Fruit fly (Drosophila melanogaster) whole organism, embryonic: ENCODE data around the gene HUWE1.

Experiments
- BEAF-32 ChIP-seq: fragments of 200-800 bp; sonication (Bioruptor generic); optimal IDR thresholded peaks from 3 replicates; lab custom pipeline; 2017; ENCODE audit warnings: missing biosample characterization, missing genetic modification characterization, mild to moderate bottlenecking, moderate library complexity, missing genetic modification reagents
- C15 ChIP-seq: fragments of 200-800 bp; sonication (Bioruptor generic); IDR thresholded peaks from 3 replicates; pipeline ENCODE4 v1.3.6; 2022; ENCODE audit warnings: missing biosample characterization, missing genetic modification characterization
- CG10274 ChIP-seq: fragments of 200-800 bp; sonication (Bioruptor generic); optimal IDR thresholded peaks from 3 replicates; lab custom pipeline; 2017; ENCODE audit warnings: missing biosample characterization, mild to moderate bottlenecking, missing genetic modification characterization
- CG11398 ChIP-seq: fragments of 200-800 bp; sonication (Bioruptor generic); optimal IDR thresholded peaks from 2 replicates; lab custom pipeline; 2016; ENCODE audit warnings: missing biosample characterization, missing genetic modification characterization
- CG14441 ChIP-seq: fragments of 200-800 bp; sonication (Bioruptor generic); IDR thresholded peaks from 2 replicates; pipeline ENCODE4 v1.3.6; 2022; ENCODE audit warnings: missing biosample characterization, missing genetic modification characterization
- CG14860 ChIP-seq: fragments of 200-800 bp; sonication (Bioruptor generic); IDR thresholded peaks from 3 replicates; pipeline ENCODE4 v1.3.6; 2022; ENCODE audit warnings: missing biosample characterization, missing genetic modification characterization; ENCODE audit not compliant: partially characterized antibody
- CG17328 ChIP-seq: fragments of 200-800 bp; sonication (Bioruptor generic); IDR thresholded peaks from 2 replicates; pipeline ENCODE4 v1.3.6; 2022; ENCODE audit warnings: missing biosample characterization, missing genetic modification characterization
- CG17361 ChIP-seq: fragments of 200-800 bp; sonication (Bioruptor generic); IDR thresholded peaks from 3 replicates; pipeline ENCODE4 v1.3.6; 2022; ENCODE audit warnings: missing biosample characterization, missing genetic modification characterization
- CG31224 ChIP-seq: fragments of 200-800 bp; sonication (Bioruptor generic); IDR thresholded peaks from 2 replicates; pipeline ENCODE4 v1.3.6; 2022; ENCODE audit warnings: missing biosample characterization, missing genetic modification characterization
- CG3407 ChIP-seq: fragments of 200-800 bp; sonication (Bioruptor generic); optimal IDR thresholded peaks from 2 replicates; lab custom pipeline; 2018; ENCODE audit warnings: missing biosample characterization, mild to moderate bottlenecking, missing genetic modification characterization
- CG42726 ChIP-seq: fragments of 200-800 bp; sonication (Bioruptor generic); IDR thresholded peaks from 2 replicates; pipeline ENCODE4 v1.3.6; 2022; ENCODE audit warnings: missing biosample characterization, missing genetic modification characterization; ENCODE audit not compliant: partially characterized antibody
- CG5180 ChIP-seq: fragments of 200-800 bp; sonication (Bioruptor generic); optimal IDR thresholded peaks from 3 replicates; lab custom pipeline; 2017; ENCODE audit warnings: missing biosample characterization, missing genetic modification characterization, mild to moderate bottlenecking, moderate library complexity, missing genetic modification reagents
- CG5953 ChIP-seq: fragments of 200-800 bp; sonication (Bioruptor generic); IDR thresholded peaks from 2 replicates; pipeline ENCODE4 v1.3.6; 2022; ENCODE audit warnings: missing biosample characterization, missing genetic modification characterization
- CG6689 ChIP-seq: fragments of 200-800 bp; sonication (Bioruptor generic); IDR thresholded peaks from 2 replicates; pipeline ENCODE4 v1.3.6; 2022; ENCODE audit warnings: missing biosample characterization, missing genetic modification characterization
- CG6765 ChIP-seq: fragments of 200-800 bp; sonication (Bioruptor generic); optimal IDR thresholded peaks from 3 replicates; lab custom pipeline; 2017; ENCODE audit warnings: missing biosample characterization, mild to moderate bottlenecking, missing genetic modification characterization
- CG7786 ChIP-seq: fragments of 200-800 bp; sonication (Bioruptor generic); optimal IDR thresholded peaks from 2 replicates; lab custom pipeline; 2016; ENCODE audit warnings: missing biosample characterization, missing genetic modification characterization
- CG7963 ChIP-seq: fragments of 200-800 bp; sonication (Bioruptor generic); IDR thresholded peaks from 3 replicates; pipeline ENCODE4 v1.3.6; 2022; ENCODE audit warnings: missing biosample characterization, missing genetic modification characterization; ENCODE audit not compliant: partially characterized antibody
- CG8388 ChIP-seq: fragments of 200-800 bp; sonication (Bioruptor generic); optimal IDR thresholded peaks from 2 replicates; lab custom pipeline; 2019; ENCODE audit warnings: missing biosample characterization, mild to moderate bottlenecking, missing genetic modification characterization, moderate library complexity
- CG8765 ChIP-seq: fragments of 200-800 bp; sonication (Bioruptor generic); IDR thresholded peaks from 2 replicates; pipeline ENCODE4 v1.3.6; 2022; ENCODE audit warnings: missing biosample characterization, missing genetic modification characterization
- CG9609 ChIP-seq: fragments of 200-800 bp; sonication (Bioruptor generic); optimal IDR thresholded peaks from 3 replicates; lab custom pipeline; 2016; ENCODE audit warnings: missing biosample characterization, missing genetic modification characterization
- Dip3 ChIP-seq: fragments of 200-800 bp; sonication (Bioruptor generic); optimal IDR thresholded peaks from 3 replicates; lab custom pipeline; 2016; ENCODE audit warnings: missing biosample characterization, missing genetic modification characterization
- Dp ChIP-seq: fragments of 200-800 bp; sonication (Bioruptor generic); optimal IDR thresholded peaks from 2 replicates; lab custom pipeline; 2018; ENCODE audit warnings: missing biosample characterization, mild to moderate bottlenecking, missing genetic modification characterization, moderate library complexity
- ERR ChIP-seq: fragments of 200-800 bp; sonication (Bioruptor generic); optimal IDR thresholded peaks from 2 replicates; lab custom pipeline; 2016; ENCODE audit warnings: missing biosample characterization, missing genetic modification characterization
- H15 ChIP-seq: fragments of 200-800 bp; sonication (Bioruptor generic); IDR thresholded peaks from 3 replicates; pipeline ENCODE4 v1.3.6; 2022; ENCODE audit warnings: missing biosample characterization, missing genetic modification characterization
- H2.0 ChIP-seq: fragments of 200-800 bp; sonication (Bioruptor generic); IDR thresholded peaks from 2 replicates; pipeline ENCODE4 v1.3.6; 2022; ENCODE audit warnings: missing biosample characterization, missing genetic modification characterization
- HLH4C ChIP-seq: fragments of 200-800 bp; sonication (Bioruptor generic); IDR thresholded peaks from 3 replicates; pipeline ENCODE4 v1.3.6; 2022; ENCODE audit warnings: missing biosample characterization, missing genetic modification characterization; ENCODE audit not compliant: partially characterized antibody
- Hmr ChIP-seq: fragments of 200-800 bp; sonication (Bioruptor generic); optimal IDR thresholded peaks from 3 replicates; lab custom pipeline; 2017; ENCODE audit warnings: mild to moderate bottlenecking, missing biosample characterization, missing genetic modification reagents, missing genetic modification characterization
- Hsf ChIP-seq: fragments of 200-800 bp; sonication (Bioruptor generic); optimal IDR thresholded peaks from 3 replicates; lab custom pipeline; 2016; ENCODE audit warnings: missing biosample characterization, missing genetic modification characterization
- MTF-1 ChIP-seq: fragments of 200-800 bp; sonication (Bioruptor generic); optimal IDR thresholded peaks from 2 replicates; lab custom pipeline; 2018; ENCODE audit warnings: missing biosample characterization, mild to moderate bottlenecking, missing genetic modification characterization, borderline replicate concordance
- Max ChIP-seq: fragments of 200-800 bp; sonication (Bioruptor generic); optimal IDR thresholded peaks from 2 replicates; lab custom pipeline; 2016; ENCODE audit warnings: missing biosample characterization, mild to moderate bottlenecking, missing genetic modification characterization
- Meics ChIP-seq: fragments of 200-800 bp; sonication (Bioruptor generic); optimal IDR thresholded peaks from 2 replicates; lab custom pipeline; 2017; ENCODE audit warnings: missing biosample characterization, mild to moderate bottlenecking, missing genetic modification characterization
- Mes4 ChIP-seq: fragments of 200-800 bp; sonication (Bioruptor generic); optimal IDR thresholded peaks from 2 replicates; lab custom pipeline; 2016; ENCODE audit warnings: missing biosample characterization, missing genetic modification characterization
- Pdp1 ChIP-seq, 2 experiments: fragments of 200-800 bp; sonication (Bioruptor generic); optimal IDR thresholded peaks; 3 replicates each; lab custom pipeline; 2016; ENCODE audit warnings: missing biosample characterization in 2 of 2, missing genetic modification characterization in 2 of 2, mild to moderate bottlenecking in 1 of 2, moderate library complexity in 1 of 2
- Rx ChIP-seq: fragments of 200-800 bp; sonication (Bioruptor generic); IDR thresholded peaks from 2 replicates; pipeline ENCODE4 v1.3.6; 2022; ENCODE audit warnings: missing biosample characterization, missing genetic modification characterization
- bbx ChIP-seq: fragments of 200-800 bp; sonication (Bioruptor generic); IDR thresholded peaks from 2 replicates; pipeline ENCODE4 v1.3.6; 2022; ENCODE audit warnings: missing biosample characterization, missing genetic modification characterization; ENCODE audit not compliant: partially characterized antibody
- fd102C ChIP-seq: fragments of 200-800 bp; sonication (Bioruptor generic); optimal IDR thresholded peaks from 2 replicates; lab custom pipeline; 2018; ENCODE audit warnings: missing biosample characterization, mild to moderate bottlenecking, missing genetic modification characterization, moderate library complexity
- fd96Cb ChIP-seq: fragments of 200-800 bp; sonication (Bioruptor generic); optimal IDR thresholded peaks from 2 replicates; lab custom pipeline; 2018; ENCODE audit warnings: missing biosample characterization, mild to moderate bottlenecking, missing genetic modification characterization, moderate library complexity
- ind ChIP-seq: fragments of 200-800 bp; sonication (Bioruptor generic); optimal IDR thresholded peaks from 3 replicates; lab custom pipeline; 2016; ENCODE audit warnings: missing biosample characterization, missing genetic modification characterization
- jing ChIP-seq: fragments of 200-800 bp; sonication (Bioruptor generic); optimal IDR thresholded peaks from 2 replicates; lab custom pipeline; 2018; ENCODE audit warnings: missing biosample characterization, mild to moderate bottlenecking, missing genetic modification characterization
- kay ChIP-seq: fragments of 200-800 bp; sonication (Bioruptor generic); optimal IDR thresholded peaks from 2 replicates; lab custom pipeline; 2016; ENCODE audit warnings: missing biosample characterization, missing genetic modification characterization
- klu ChIP-seq: fragments of 200-800 bp; sonication (Bioruptor generic); IDR thresholded peaks from 2 replicates; pipeline ENCODE4 v1.3.6; 2022; ENCODE audit warnings: missing biosample characterization, missing genetic modification characterization
- mirr ChIP-seq: fragments of 200-800 bp; sonication (Bioruptor generic); optimal IDR thresholded peaks from 3 replicates; lab custom pipeline; 2018; ENCODE audit warnings: missing biosample characterization, mild to moderate bottlenecking, missing genetic modification characterization
- nerfin-2 ChIP-seq: fragments of 200-800 bp; sonication (Bioruptor generic); IDR thresholded peaks from 2 replicates; pipeline ENCODE4 v1.3.6; 2022; ENCODE audit warnings: missing biosample characterization, missing genetic modification characterization; ENCODE audit not compliant: partially characterized antibody
- nom ChIP-seq: fragments of 200-800 bp; sonication (Bioruptor generic); optimal IDR thresholded peaks from 2 replicates; lab custom pipeline; 2017; ENCODE audit warnings: missing biosample characterization, missing genetic modification characterization, mild to moderate bottlenecking, moderate library complexity, missing genetic modification reagents
- schlank ChIP-seq: fragments of 200-800 bp; sonication (Bioruptor generic); optimal IDR thresholded peaks from 2 replicates; lab custom pipeline; 2018; ENCODE audit warnings: missing biosample characterization, mild to moderate bottlenecking, missing genetic modification characterization
- ssp ChIP-seq: fragments of 200-800 bp; sonication (Bioruptor generic); IDR thresholded peaks from 2 replicates; pipeline ENCODE4 v1.3.6; 2022; ENCODE audit warnings: missing biosample characterization, missing genetic modification characterization
- vvl ChIP-seq: fragments of 200-800 bp; sonication (Bioruptor generic); IDR thresholded peaks from 2 replicates; pipeline ENCODE4 v1.3.6; 2022; ENCODE audit warnings: missing biosample characterization, missing genetic modification characterization
- wdn ChIP-seq: fragments of 200-800 bp; sonication (Bioruptor generic); IDR thresholded peaks from 2 replicates; pipeline ENCODE4 v1.3.6; 2022; ENCODE audit warnings: missing biosample characterization, missing genetic modification characterization
- wek ChIP-seq: fragments of 200-800 bp; sonication (Bioruptor generic); optimal IDR thresholded peaks from 3 replicates; lab custom pipeline; 2018; ENCODE audit warnings: missing biosample characterization, mild to moderate bottlenecking, missing genetic modification characterization, moderate library complexity

The HUWE1 gene

dm6 chrX:15697581-15698208 lies 14.7 kb upstream of the HUWE1 start (continued):
- peak; percentile 85 for TF ChIP-seq MTF-1 (GFP tag; lab: Kevin White, UChicago)
- peak; percentile 62 for TF ChIP-seq fd102C (GFP tag; lab: Kevin White, UChicago)
- TF ChIP-seq CG5953 (GFP tag; lab: Robert Waterston, UW): peak; percentile 87
- TF ChIP-seq H15 (GFP tag; lab: Robert Waterston, UW): peak; percentile 94
- TF ChIP-seq CG8765 (GFP tag; lab: Robert Waterston, UW): peak; percentile 90
- TF ChIP-seq CG17328 (GFP tag; lab: Robert Waterston, UW): peak; percentile 88
- peak; percentile 67 for TF ChIP-seq BEAF-32 (GFP tag; lab: Kevin White, UChicago)
- peak; percentile 83 for TF ChIP-seq CG17361 (GFP tag; lab: Robert Waterston, UW)
- TF ChIP-seq Pdp1 (GFP tag; optimal IDR thresholded peaks at IDR 0.05; lab: Kevin White, UChicago): peak; percentile 69 to 80
- TF ChIP-seq CG14860: no peak
- TF ChIP-seq CG3407 (GFP tag; lab: Kevin White, UChicago): peak; percentile 85
- TF ChIP-seq CG9609 (GFP tag; lab: Kevin White, UChicago): no peak
- TF ChIP-seq ERR: peak; percentile 21
- peak; percentile 94 for TF ChIP-seq klu (GFP tag; lab: Robert Waterston, UW)
- TF ChIP-seq schlank (tag; lab: Kevin White, UChicago): peak; percentile 80
- no peak for TF ChIP-seq CG11398 (GFP tag; lab: Kevin White, UChicago)
- TF ChIP-seq Max (GFP tag; lab: Kevin White, UChicago): peak; percentile 84
- TF ChIP-seq mirr (GFP tag; lab: Kevin White, UChicago): peak; percentile 82
- TF ChIP-seq CG6765 (GFP tag; lab: Kevin White, UChicago): peak; percentile 70
- peak; percentile 90 for TF ChIP-seq C15 (GFP tag; lab: Robert Waterston, UW)
- TF ChIP-seq CG42726: 0 out of 2 replicates have a peak, but pooled peaks have one; percentile 42
- TF ChIP-seq fd96Cb (tag; lab: Kevin White, UChicago): peak; percentile 91
- peak; percentile 95 for TF ChIP-seq CG6689 (GFP tag; lab: Robert Waterston, UW)
- TF ChIP-seq CG14441 (GFP tag; lab: Robert Waterston, UW): peak; percentile 92
- TF ChIP-seq Dip3 (GFP tag; lab: Kevin White, UChicago): peak; percentile 72
- no peak for TF ChIP-seq nerfin-2 (GFP tag; lab: Robert Waterston, UW)
- TF ChIP-seq CG7963 (GFP tag; lab: Robert Waterston, UW): no peak
- peak; percentile 87 for TF ChIP-seq wdn (GFP tag; lab: Robert Waterston, UW)
- peak; percentile 97 for TF ChIP-seq Hmr (GFP tag; lab: Kevin White, UChicago)
- TF ChIP-seq CG31224 (GFP tag; lab: Robert Waterston, UW): peak; percentile 90
- TF ChIP-seq CG8388 (GFP tag; lab: Kevin White, UChicago): peak; percentile 87
- no peak for TF ChIP-seq wek (GFP tag; lab: Kevin White, UChicago)
- peak; percentile 84 for TF ChIP-seq Hsf (GFP tag; lab: Kevin White, UChicago)
- peak; percentile 95 for TF ChIP-seq Meics (GFP tag; lab: Kevin White, UChicago)
- TF ChIP-seq HLH4C (GFP tag; lab: Robert Waterston, UW): no peak
- TF ChIP-seq Rx (GFP tag; lab: Robert Waterston, UW): peak; percentile 86
- TF ChIP-seq bbx (GFP tag; lab: Robert Waterston, UW): no peak
- TF ChIP-seq ind (GFP tag; lab: Kevin White, UChicago): peak; percentile 94
- peak; percentile 74 for TF ChIP-seq Dp (GFP tag; lab: Kevin White, UChicago)
- peak; percentile 76 for TF ChIP-seq jing (GFP tag; lab: Kevin White, UChicago)
- TF ChIP-seq H2.0 (GFP tag; lab: Robert Waterston, UW): peak; percentile 93
- TF ChIP-seq CG5180: peak; percentile 79
- peak; percentile 44 for TF ChIP-seq CG7786 (GFP tag; lab: Kevin White, UChicago)
- TF ChIP-seq Mes4 (GFP tag; lab: Kevin White, UChicago): no peak
- peak; percentile 84 for TF ChIP-seq ssp (GFP tag; lab: Robert Waterston, UW)
- TF ChIP-seq vvl: peak; percentile 97
- peak; percentile 77 for TF ChIP-seq kay
- peak; percentile 74 for TF ChIP-seq CG10274 (GFP tag; lab: Kevin White, UChicago)
- TF ChIP-seq nom (GFP tag; lab: Kevin White, UChicago): peak; percentile 65
